Fruit fly (Drosophila melanogaster) whole organism, prepupa: ENCODE data around the gene mew.

Experiments
- CG10631 ChIP-seq: fragments of 200-800 bp; sonication (Bioruptor generic); optimal IDR thresholded peaks from 2 replicates; lab custom pipeline; 2016; ENCODE audit warnings: missing biosample characterization, missing genetic modification characterization
- CG15336 ChIP-seq: fragments of 200-800 bp; sonication (Bioruptor generic); IDR thresholded peaks from 2 replicates; pipeline ENCODE4 v1.3.6; 2022; ENCODE audit warnings: missing biosample characterization, missing genetic modification characterization
- CG1621 ChIP-seq: fragments of 200-800 bp; sonication (Bioruptor generic); optimal IDR thresholded peaks from 3 replicates; lab custom pipeline; 2018; ENCODE audit warnings: missing biosample characterization, mild to moderate bottlenecking, missing genetic modification characterization
- CG31627 ChIP-seq: fragments of 200-800 bp; sonication (Bioruptor generic); optimal IDR thresholded peaks from 3 replicates; lab custom pipeline; 2016; ENCODE audit warnings: missing biosample characterization, missing genetic modification characterization
- CG32006 ChIP-seq: fragments of 200-800 bp; sonication (Bioruptor generic); optimal IDR thresholded peaks from 3 replicates; lab custom pipeline; 2017; ENCODE audit warnings: missing biosample characterization, mild to moderate bottlenecking, missing genetic modification characterization
- CG4318 ChIP-seq: fragments of 200-800 bp; sonication (Bioruptor generic); optimal IDR thresholded peaks from 3 replicates; lab custom pipeline; 2017; ENCODE audit warnings: missing biosample characterization, mild to moderate bottlenecking, missing genetic modification characterization
- CG6163 ChIP-seq: fragments of 200-800 bp; sonication (Bioruptor generic); IDR thresholded peaks from 3 replicates; pipeline ENCODE4 v1.3.6; 2022; ENCODE audit warnings: missing biosample characterization, missing genetic modification characterization
- CG6276 ChIP-seq: fragments of 200-800 bp; sonication (Bioruptor generic); optimal IDR thresholded peaks from 2 replicates; lab custom pipeline; 2017; ENCODE audit warnings: missing biosample characterization, mild to moderate bottlenecking, missing genetic modification characterization
- CG6792 ChIP-seq: fragments of 200-800 bp; sonication (Bioruptor generic); optimal IDR thresholded peaks from 3 replicates; lab custom pipeline; 2016; ENCODE audit warnings: missing biosample characterization, missing genetic modification characterization
- CG6808 ChIP-seq: fragments of 200-800 bp; sonication (Bioruptor generic); optimal IDR thresholded peaks from 3 replicates; lab custom pipeline; 2017; ENCODE audit warnings: missing biosample characterization, missing genetic modification characterization, mild to moderate bottlenecking, moderate library complexity, missing genetic modification reagents
- Eip78C ChIP-seq: fragments of 200-800 bp; sonication (Bioruptor generic); peaks from one replicate; lab custom pipeline; 2016; ENCODE audit warnings: missing biosample characterization, missing genetic modification characterization
- Hr39 ChIP-seq: fragments of 200-800 bp; sonication (Bioruptor generic); optimal IDR thresholded peaks from 2 replicates; lab custom pipeline; 2016; ENCODE audit warnings: missing biosample characterization, missing genetic modification characterization
- Met ChIP-seq: fragments of 200-800 bp; sonication (Bioruptor generic); optimal IDR thresholded peaks from 3 replicates; lab custom pipeline; 2016; ENCODE audit warnings: missing biosample characterization, missing genetic modification characterization
- Smox ChIP-seq: fragments of 200-800 bp; sonication (Bioruptor generic); optimal IDR thresholded peaks from 3 replicates; lab custom pipeline; 2016; ENCODE audit warnings: missing biosample characterization, missing genetic modification characterization
- Sox102F ChIP-seq: fragments of 200-800 bp; sonication (Bioruptor generic); optimal IDR thresholded peaks from 2 replicates; lab custom pipeline; 2016; ENCODE audit warnings: missing biosample characterization, mild to moderate bottlenecking, missing genetic modification characterization
- Sox14 ChIP-seq: fragments of 200-800 bp; sonication (Bioruptor generic); optimal IDR thresholded peaks from 3 replicates; lab custom pipeline; 2016; ENCODE audit warnings: missing biosample characterization, missing genetic modification characterization
- Sox15 ChIP-seq: fragments of 200-800 bp; sonication (Bioruptor generic); optimal IDR thresholded peaks from 3 replicates; lab custom pipeline; 2016; ENCODE audit warnings: missing biosample characterization, missing genetic modification characterization
- acj6 ChIP-seq: fragments of 200-800 bp; sonication (Bioruptor generic); optimal IDR thresholded peaks from 3 replicates; lab custom pipeline; 2016; ENCODE audit warnings: missing biosample characterization, missing genetic modification characterization
- cyc ChIP-seq: fragments of 200-800 bp; sonication (Bioruptor generic); optimal IDR thresholded peaks from 3 replicates; lab custom pipeline; 2016; ENCODE audit warnings: missing biosample characterization, missing genetic modification characterization
- eg ChIP-seq: fragments of 200-800 bp; sonication (Bioruptor generic); IDR thresholded peaks from 3 replicates; pipeline ENCODE4 v1.3.6; 2022; ENCODE audit warnings: missing biosample characterization, missing genetic modification characterization
- esn ChIP-seq: fragments of 200-800 bp; sonication (Bioruptor generic); optimal IDR thresholded peaks from 2 replicates; lab custom pipeline; 2016; ENCODE audit warnings: missing biosample characterization, mild to moderate bottlenecking, missing genetic modification characterization, moderate library complexity
- fd59A ChIP-seq: fragments of 200-800 bp; sonication (Bioruptor generic); optimal IDR thresholded peaks from 2 replicates; lab custom pipeline; 2017; ENCODE audit warnings: missing biosample characterization, mild to moderate bottlenecking, missing genetic modification characterization, missing genetic modification reagents
- fkh ChIP-seq: fragments of 200-800 bp; sonication (Bioruptor generic); optimal IDR thresholded peaks from 3 replicates; lab custom pipeline; 2017; ENCODE audit warnings: missing biosample characterization, mild to moderate bottlenecking, missing genetic modification characterization, moderate library complexity
- lz ChIP-seq: fragments of 200-800 bp; sonication (Bioruptor generic); optimal IDR thresholded peaks from 3 replicates; lab custom pipeline; 2016; ENCODE audit warnings: missing biosample characterization, missing genetic modification characterization
- net ChIP-seq: fragments of 200-800 bp; sonication (Bioruptor generic); optimal IDR thresholded peaks from 3 replicates; lab custom pipeline; 2016; ENCODE audit warnings: missing biosample characterization, missing genetic modification characterization
- pdm3 ChIP-seq: fragments of 200-800 bp; sonication (Bioruptor generic); optimal IDR thresholded peaks from 3 replicates; lab custom pipeline; 2016; ENCODE audit warnings: missing biosample characterization, missing genetic modification characterization
- salr ChIP-seq, 2 experiments: fragments of 200-800 bp; sonication (Bioruptor generic); optimal IDR thresholded peaks; 3 replicates each; lab custom pipeline; 2016 to 2018; ENCODE audit warnings: missing biosample characterization in 2 of 2, missing genetic modification characterization in 2 of 2, mild to moderate bottlenecking in 1 of 2
- ss ChIP-seq, 2 experiments: fragments of 200-800 bp; sonication (Bioruptor generic); optimal IDR thresholded peaks; 2 replicates in 1 of 2; 3 replicates in 1 of 2; lab custom pipeline; 2017 to 2018; ENCODE audit warnings: mild to moderate bottlenecking in 2 of 2, missing biosample characterization in 2 of 2, missing genetic modification characterization in 2 of 2, moderate library complexity in 1 of 2
- svp ChIP-seq: fragments of 200-800 bp; sonication (Bioruptor generic); peaks from one replicate; lab custom pipeline; 2016; ENCODE audit warnings: missing biosample characterization, missing genetic modification characterization
- topi ChIP-seq: fragments of 200-800 bp; sonication (Bioruptor generic); optimal IDR thresholded peaks from 3 replicates; lab custom pipeline; 2016; ENCODE audit warnings: missing biosample characterization, missing genetic modification characterization
- vri ChIP-seq: fragments of 200-800 bp; sonication (Bioruptor generic); optimal IDR thresholded peaks from 3 replicates; lab custom pipeline; 2016; ENCODE audit warnings: missing biosample characterization, mild to moderate bottlenecking, missing genetic modification characterization

Gene mew

dm6 chrX:13284548-13284974 is 26.3 kb upstream of the mew start:
- peak; percentile 41; the same call in 1 of the 2 replicates for TF ChIP-seq CG15336 (GFP tag; lab: Robert Waterston, UW)
- TF ChIP-seq acj6 (GFP tag; lab: Kevin White, UChicago), result no peak
- no peak for TF ChIP-seq net (GFP tag; lab: Kevin White, UChicago)
- TF ChIP-seq CG6276 (GFP tag; lab: Kevin White, UChicago), result peak; percentile 20
- peak; percentile 53; the same call in 2 of the 3 replicates for TF ChIP-seq eg (GFP tag; lab: Robert Waterston, UW)
- 0 out of 3 replicates have a peak, but pooled peaks have one; percentile 47 for TF ChIP-seq CG6163 (GFP tag; lab: Robert Waterston, UW)
- TF ChIP-seq vri, result peak; percentile 64
- peak; percentile 56 for TF ChIP-seq fkh
- TF ChIP-seq Eip78C (GFP tag; lab: Kevin White, UChicago), result peak; percentile 39

dm6 chrX:13283940-13284547 is 25.8 kb upstream of the mew start:
- peak; percentile 15 for TF ChIP-seq CG31627 (GFP tag; lab: Kevin White, UChicago)
- peak in 1 of 2 experiments; percentile 14 for TF ChIP-seq ss (GFP tag; optimal IDR thresholded peaks at IDR 0.05; lab: Kevin White, UChicago)
- peak; percentile 49 for TF ChIP-seq esn (GFP tag; lab: Kevin White, UChicago)
- TF ChIP-seq CG10631, result peak; percentile 26
- peak; percentile 20 for TF ChIP-seq Sox102F (GFP tag; lab: Kevin White, UChicago)
- peak; percentile 42 for TF ChIP-seq pdm3 (GFP tag; lab: Kevin White, UChicago)
- peak; percentile 2 for TF ChIP-seq fd59A (GFP tag; lab: Kevin White, UChicago)
- peak; percentile 43 for TF ChIP-seq Smox
- TF ChIP-seq CG6808, result no peak
- peak; percentile 31 for TF ChIP-seq svp
- no peak for TF ChIP-seq CG4318 (GFP tag; lab: Kevin White, UChicago)
- peak; percentile 17 for TF ChIP-seq Hr39 (GFP tag; lab: Kevin White, UChicago)
- peak; percentile 70 for TF ChIP-seq Eip78C (GFP tag; lab: Kevin White, UChicago)
- no peak for TF ChIP-seq CG6792 (GFP tag; lab: Kevin White, UChicago)
- TF ChIP-seq Sox15, result no peak
- TF ChIP-seq Sox14 (GFP tag; lab: Kevin White, UChicago), result peak; percentile 11

- TF ChIP-seq svp (peak; percentile 43), CG4318 (GFP tag; lab: Kevin White, UChicago) (no peak)
Measured at dm6 chrX:13282717-13283116, 24.4 kb upstream of the mew start.

dm6 chrX:13281244-13281877 is 23.1 kb upstream of the mew start:
- TF ChIP-seq CG6163 (GFP tag; lab: Robert Waterston, UW) (no peak), Eip78C (GFP tag; lab: Kevin White, UChicago) (peak; percentile 54), Met (GFP tag; lab: Kevin White, UChicago) (peak; percentile 11), svp (peak; percentile 62), lz (GFP tag; lab: Kevin White, UChicago) (peak; percentile 0), fkh (peak; percentile 71), CG1621 (tag; lab: Kevin White, UChicago) (no peak), CG32006 (GFP tag; lab: Kevin White, UChicago) (peak; percentile 9)

dm6 chrX:13280738-13281137 is 22.4 kb upstream of the mew start:
- TF ChIP-seq Eip78C (GFP tag; lab: Kevin White, UChicago), result peak; percentile 52
- no peak for TF ChIP-seq cyc
- TF ChIP-seq CG6276 (GFP tag; lab: Kevin White, UChicago), result no peak
- no peak for TF ChIP-seq CG31627 (GFP tag; lab: Kevin White, UChicago)
- TF ChIP-seq CG6163 (GFP tag; lab: Robert Waterston, UW), result no peak
- TF ChIP-seq topi (GFP tag; lab: Kevin White, UChicago), result no peak
- TF ChIP-seq CG6808, result no peak
- TF ChIP-seq salr (GFP tag; optimal IDR thresholded peaks at IDR 0.05; lab: Kevin White, UChicago), result no peak
